Fruit fly (Drosophila melanogaster): Measurements from ENCODE around the gene croc.

Gene croc

DNA sequence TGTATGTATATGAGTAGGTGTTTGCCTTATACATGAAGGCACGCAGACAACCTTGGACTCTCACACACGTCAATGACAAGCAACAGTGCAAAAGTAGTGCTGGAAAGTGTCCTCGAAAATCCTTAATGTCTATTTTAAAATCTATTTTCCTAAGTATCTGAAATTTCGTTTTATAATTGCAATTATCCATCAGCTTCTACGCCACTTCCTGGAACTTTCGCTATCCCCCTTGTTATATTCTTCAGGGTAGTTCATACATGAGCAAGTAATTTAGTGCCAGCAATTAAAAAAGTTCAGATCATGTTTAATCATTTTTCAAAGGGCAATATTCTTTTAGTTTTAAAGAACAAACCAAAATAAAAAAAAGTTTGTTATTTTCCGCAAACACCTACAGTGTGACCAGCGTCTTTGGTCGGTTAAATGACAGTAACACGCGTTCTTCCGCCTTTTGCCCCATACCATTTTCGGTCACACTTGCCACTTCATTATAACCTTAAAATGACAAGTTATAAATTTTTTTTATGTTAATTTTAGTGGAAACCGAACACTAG lies 40.5 kb upstream of the croc start (continued):
- TF ChIP-seq CG11560 (tag; IDR thresholded peaks at IDR 0.05): no peak
- TF ChIP-seq Trl (optimal IDR thresholded peaks at IDR 0.05): no peak
- TF ChIP-seq Trl (GFP tag; optimal IDR thresholded peaks at IDR 0.05): no peak
- no peak for TF ChIP-seq CG1602 (GFP tag; optimal IDR thresholded peaks at IDR 0.05)
- no peak for TF ChIP-seq mirr (GFP tag; optimal IDR thresholded peaks at IDR 0.05)
- peak; percentile 62 for TF ChIP-seq CG14710 (tag; optimal IDR thresholded peaks at IDR 0.05)
- no peak for TF ChIP-seq sens-2 (GFP tag; IDR thresholded peaks at IDR 0.05)
- TF ChIP-seq CG33557 (GFP tag; optimal IDR thresholded peaks at IDR 0.05): no peak
- TF ChIP-seq esg (GFP tag; conservative IDR thresholded peaks at IDR 0.05): no peak
- TF ChIP-seq fru (optimal IDR thresholded peaks at IDR 0.05): no peak
- peak; percentile 13; the same call in 1 of the 3 replicates for TF ChIP-seq sr (GFP tag; IDR thresholded peaks at IDR 0.05)
- no peak for TF ChIP-seq CG15479 (GFP tag; optimal IDR thresholded peaks at IDR 0.05)
- no peak for TF ChIP-seq chn (GFP tag; optimal IDR thresholded peaks at IDR 0.05)
- no peak for TF ChIP-seq Vsx1 (GFP tag; optimal IDR thresholded peaks at IDR 0.05)
- peak; percentile 13 for TF ChIP-seq CG8290 (GFP tag; optimal IDR thresholded peaks at IDR 0.05)
- no peak for TF ChIP-seq CG8290 (tag; optimal IDR thresholded peaks at IDR 0.05)
- peak; percentile 9 for TF ChIP-seq D19A (tag; optimal IDR thresholded peaks at IDR 0.05)
- TF ChIP-seq NfI (GFP tag; optimal IDR thresholded peaks at IDR 0.05): no peak
- TF ChIP-seq otp (GFP tag; IDR thresholded peaks at IDR 0.05): no peak
- TF ChIP-seq dati (GFP tag; IDR thresholded peaks at IDR 0.05): no peak
- no peak for TF ChIP-seq zf30C (GFP tag; optimal IDR thresholded peaks at IDR 0.05)
- TF ChIP-seq ac (GFP tag; optimal IDR thresholded peaks at IDR 0.05): no peak
- TF ChIP-seq CG16815 (GFP tag; optimal IDR thresholded peaks at IDR 0.05): no peak
- TF ChIP-seq Optix (GFP tag; IDR thresholded peaks at IDR 0.05): no peak
- no peak for TF ChIP-seq dan (GFP tag; IDR thresholded peaks at IDR 0.05)
- TF ChIP-seq Ets97D (GFP tag; optimal IDR thresholded peaks at IDR 0.05): peak; percentile 70
- TF ChIP-seq Dbx (GFP tag; IDR thresholded peaks at IDR 0.05): no peak
- no peak for TF ChIP-seq Hmx (GFP tag; optimal IDR thresholded peaks at IDR 0.05)
- no peak for TF ChIP-seq HHEX (GFP tag; optimal IDR thresholded peaks at IDR 0.05)
- TF ChIP-seq ab (GFP tag; optimal IDR thresholded peaks at IDR 0.05): no peak
- no peak for TF ChIP-seq CG2678 (tag; optimal IDR thresholded peaks at IDR 0.05)
- no peak for TF ChIP-seq ara (GFP tag; IDR thresholded peaks at IDR 0.05)
- TF ChIP-seq Scr (GFP tag; IDR thresholded peaks at IDR 0.05; ENCODE audit: partially characterized antibody): no peak
- TF ChIP-seq Doc3 (GFP tag; IDR thresholded peaks at IDR 0.05; ENCODE audit: partially characterized antibody): no peak
- TF ChIP-seq Ada2b (GFP tag; IDR thresholded peaks at IDR 0.05): no peak
- no peak for TF ChIP-seq Opbp (GFP tag; IDR thresholded peaks at IDR 0.05; ENCODE audit: partially characterized antibody)
- no peak for TF ChIP-seq Asciz (GFP tag; optimal IDR thresholded peaks at IDR 0.05)
- TF ChIP-seq CG3065 (GFP tag; optimal IDR thresholded peaks at IDR 0.05): no peak
- TF ChIP-seq h (optimal IDR thresholded peaks at IDR 0.05): no peak
- TF ChIP-seq CG8944 (GFP tag; optimal IDR thresholded peaks at IDR 0.05): no peak
- TF ChIP-seq da (GFP tag; optimal IDR thresholded peaks at IDR 0.05): no peak
- TF ChIP-seq Pdp1 (GFP tag; optimal IDR thresholded peaks at IDR 0.05): peak in 1 of 2 experiments; percentile 8
- TF ChIP-seq nom (GFP tag; optimal IDR thresholded peaks at IDR 0.05): no peak
- peak; percentile 13 for TF ChIP-seq Atf-2 (GFP tag; optimal IDR thresholded peaks at IDR 0.05)
- no peak for TF ChIP-seq CG2875 (GFP tag; optimal IDR thresholded peaks at IDR 0.05)
- TF ChIP-seq unc-4 (GFP tag; IDR thresholded peaks at IDR 0.05; ENCODE audit: partially characterized antibody): peak; percentile 14; the same call in 1 of the 2 replicates
- TF ChIP-seq zen (tag; optimal IDR thresholded peaks at IDR 0.05): peak; percentile 26
- TF ChIP-seq H15 (GFP tag; IDR thresholded peaks at IDR 0.05): no peak
- TF ChIP-seq CG4820 (GFP tag; optimal IDR thresholded peaks at IDR 0.05): peak; percentile 36
- no peak for TF ChIP-seq Ets65A (GFP tag)
- TF ChIP-seq CG32772 (GFP tag; IDR thresholded peaks at IDR 0.05): no peak
- TF ChIP-seq CG12236 (GFP tag; optimal IDR thresholded peaks at IDR 0.05): no peak
- TF ChIP-seq ind (GFP tag; optimal IDR thresholded peaks at IDR 0.05): no peak
